Worm (Caenorhabditis elegans): ENCODE results near the gene sfxn-5.
A peak's percentile ranks its signal among the peaks of the same experiment; 100 is the strongest.

sfxn-5 gene

ce11 chrII:8117426-8117825 lies 12.6 kb upstream of the sfxn-5 start:
- TF ChIP-seq rnt-1 (tag; optimal IDR thresholded peaks at IDR 0.05) (peak; percentile 70), ceh-8 (GFP tag; optimal IDR thresholded peaks at IDR 0.05) (no peak), lin-14 (GFP tag; optimal IDR thresholded peaks at IDR 0.05) (peak; percentile 68), nhr-71 (tag; optimal IDR thresholded peaks at IDR 0.05) (peak; percentile 11)

- TF ChIP-seq rnt-1 (tag; optimal IDR thresholded peaks at IDR 0.05) (peak; percentile 26), egl-27 (tag; optimal IDR thresholded peaks at IDR 0.05) (no peak), alr-1 (tag; optimal IDR thresholded peaks at IDR 0.05; ENCODE audit: borderline replicate concordance) (no peak), fkh-10 (GFP tag; optimal IDR thresholded peaks at IDR 0.05) (no peak)
Measured at ce11 chrII:8116159-8116558, 11.3 kb upstream of the sfxn-5 start, which contains the start of gene unc-105. TSS of gene unc-105 (plus strand) at chrII:8116459.

- TF ChIP-seq hlh-17 (GFP tag; optimal IDR thresholded peaks at IDR 0.05; ENCODE audit: borderline replicate concordance) (no peak), fkh-8 (tag; optimal IDR thresholded peaks at IDR 0.05) (peak; percentile 15)
Measured at ce11 chrII:8112063-8112462, 7.2 kb upstream of the sfxn-5 start, which contains the start of gene lron-4. TSS of gene lron-4 (minus strand) at chrII:8112163.

DNA sequence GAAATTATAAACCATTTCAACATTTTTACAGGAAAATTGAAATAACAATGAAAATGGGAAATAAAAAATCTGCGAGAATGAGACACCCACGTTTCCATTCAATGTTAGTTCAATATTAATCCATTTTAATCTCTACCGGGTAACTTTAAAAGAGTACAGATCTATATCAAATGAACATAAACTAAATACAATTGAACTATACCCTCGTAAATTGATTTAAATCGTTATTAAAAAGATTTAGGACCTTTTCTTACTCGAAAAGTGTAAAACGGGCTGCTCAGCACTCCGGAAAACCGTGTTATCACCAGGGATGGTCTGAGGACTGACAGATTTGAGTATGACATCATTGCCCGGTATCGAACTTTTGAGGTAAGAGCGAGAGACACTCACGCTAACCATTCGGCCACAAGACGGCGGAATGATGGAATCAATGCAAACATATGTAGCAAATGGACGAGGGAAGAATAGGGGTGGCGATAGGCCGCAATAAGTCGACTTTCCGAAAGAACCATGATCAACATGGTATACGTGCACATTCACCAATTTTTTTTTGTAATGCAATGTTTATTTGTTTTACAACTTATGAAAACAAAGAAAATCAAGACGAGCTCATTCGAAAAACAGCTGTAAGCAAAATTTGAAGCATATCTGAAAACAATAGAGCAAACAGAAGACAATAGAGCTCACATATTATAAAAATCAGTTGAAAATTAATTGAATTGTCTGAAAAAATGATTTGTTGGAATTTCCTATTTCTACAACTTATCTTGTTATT lies 2.3 kb upstream of the sfxn-5 start, which contains the start of the genes chst-1 and C41C4.9:
TSS of gene chst-1 (minus strand) at position 51 of the 775 bp plus-strand sequence.
TSS of gene C41C4.9 (plus strand) at position 725 of the 775 bp plus-strand sequence.
- TF ChIP-seq hlh-17 (GFP tag; optimal IDR thresholded peaks at IDR 0.05; ENCODE audit: borderline replicate concordance) (no peak), xbp-1 (tag; optimal IDR thresholded peaks at IDR 0.05) (peak; percentile 20), skn-1 (tag; optimal IDR thresholded peaks at IDR 0.05) (peak; percentile 76), nhr-77 (tag; optimal IDR thresholded peaks at IDR 0.05) (peak; percentile 66), ceh-63 (GFP tag; optimal IDR thresholded peaks at IDR 0.05) (no peak), unc-130 (tag; optimal IDR thresholded peaks at IDR 0.05) (peak; percentile 55), vab-15 (tag; optimal IDR thresholded peaks at IDR 0.05) (peak; percentile 57), blmp-1 (tag; optimal IDR thresholded peaks at IDR 0.05) (peak; percentile 39), lir-3 (tag; optimal IDR thresholded peaks at IDR 0.05; ENCODE audit: poor library complexity) (no peak), ces-1 (GFP tag; optimal IDR thresholded peaks at IDR 0.05) (no peak), sox-4 (tag; optimal IDR thresholded peaks at IDR 0.05) (no peak), swsn-7 (tag; optimal IDR thresholded peaks at IDR 0.05) (peak; percentile 46), efl-3 (GFP tag; optimal IDR thresholded peaks at IDR 0.05) (no peak), mep-1 (tag; optimal IDR thresholded peaks at IDR 0.05) (peak; percentile 69), alr-1 (tag; optimal IDR thresholded peaks at IDR 0.05; ENCODE audit: borderline replicate concordance) (no peak), mab-9 (GFP tag; IDR thresholded peaks at IDR 0.05) (no peak), ztf-4 (tag; optimal IDR thresholded peaks at IDR 0.05) (peak; percentile 7), fos-1 (tag; optimal IDR thresholded peaks at IDR 0.05) (peak; percentile 47), sup-37 (GFP tag; optimal IDR thresholded peaks at IDR 0.05) (no peak), hpl-2 (GFP tag; optimal IDR thresholded peaks at IDR 0.05) (no peak), mdl-1 (tag; optimal IDR thresholded peaks at IDR 0.05) (peak in 1 of 2 experiments; percentile 79), ama-1 (optimal IDR thresholded peaks at IDR 0.05) (no peak), aha-1 (tag; optimal IDR thresholded peaks at IDR 0.05) (no peak), dpl-1 (GFP tag; optimal IDR thresholded peaks at IDR 0.05) (peak; percentile 16 to 43 (median 39)), lin-35 (GFP tag; optimal IDR thresholded peaks at IDR 0.05) (peak; percentile 29 to 84), nhr-71 (tag; optimal IDR thresholded peaks at IDR 0.05) (peak; percentile 74), nhr-47 (tag; optimal IDR thresholded peaks at IDR 0.05) (peak; percentile 70), tlp-1 (tag; optimal IDR thresholded peaks at IDR 0.05) (no peak), elt-2 (tag; optimal IDR thresholded peaks at IDR 0.05) (peak; percentile 68), lin-14 (GFP tag; optimal IDR thresholded peaks at IDR 0.05) (peak; percentile 34), C04F5.9 (tag; optimal IDR thresholded peaks at IDR 0.05) (no peak), fkh-4 (tag; optimal IDR thresholded peaks at IDR 0.05; ENCODE audit: borderline replicate concordance) (no peak), nhr-85 (tag) (peak; percentile 78), rnt-1 (tag; optimal IDR thresholded peaks at IDR 0.05) (peak; percentile 84), egl-27 (tag; optimal IDR thresholded peaks at IDR 0.05) (peak in 1 of 2 experiments; percentile 35), nhr-12 (tag; optimal IDR thresholded peaks at IDR 0.05) (no peak), ceh-8 (GFP tag; optimal IDR thresholded peaks at IDR 0.05) (peak; percentile 23), hlh-4 (tag; optimal IDR thresholded peaks at IDR 0.05) (no peak), C16A3.4 (tag; optimal IDR thresholded peaks at IDR 0.05) (peak; percentile 81), ets-5 (GFP tag; IDR thresholded peaks at IDR 0.05) (no peak), nhr-28 (tag; optimal IDR thresholded peaks at IDR 0.05) (no peak)

Measured in whole organism, L1 larva.